Fruit fly (Drosophila melanogaster) whole organism, embryonic: ENCODE data around the gene CG34057.

Source experiments
- Abd-B ChIP-seq: fragments of 200-800 bp; sonication (Bioruptor generic); optimal IDR thresholded peaks from 2 replicates; lab custom pipeline; 2018; ENCODE audit warnings: missing biosample characterization, mild to moderate bottlenecking, missing genetic modification characterization, moderate library complexity
- Asciz ChIP-seq: fragments of 200-800 bp; sonication (Bioruptor generic); optimal IDR thresholded peaks from 2 replicates; lab custom pipeline; 2017; ENCODE audit warnings: missing biosample characterization, mild to moderate bottlenecking, missing genetic modification characterization, missing genetic modification reagents
- Atf6 ChIP-seq: fragments of 200-800 bp; sonication (Bioruptor generic); IDR thresholded peaks from 2 replicates; pipeline ENCODE4 v1.3.6; 2022; ENCODE audit warnings: missing biosample characterization, missing genetic modification characterization
- CG10321 ChIP-seq: fragments of 200-800 bp; sonication (Bioruptor generic); IDR thresholded peaks from 2 replicates; pipeline ENCODE4 v1.3.6; 2022; ENCODE audit warnings: missing biosample characterization, missing genetic modification characterization
- CG13775 ChIP-seq: fragments of 200-800 bp; sonication (Bioruptor generic); optimal IDR thresholded peaks from 3 replicates; lab custom pipeline; 2017; ENCODE audit warnings: missing biosample characterization, mild to moderate bottlenecking, missing genetic modification characterization
- CG15514 ChIP-seq: fragments of 200-800 bp; sonication (Bioruptor generic); optimal IDR thresholded peaks from 3 replicates; lab custom pipeline; 2017; ENCODE audit warnings: missing biosample characterization, missing genetic modification characterization, mild to moderate bottlenecking, moderate library complexity, missing genetic modification reagents
- CG16813 ChIP-seq: fragments of 200-800 bp; sonication (Bioruptor generic); IDR thresholded peaks from 3 replicates; pipeline ENCODE4 v1.3.6; 2022; ENCODE audit warnings: missing biosample characterization, missing genetic modification characterization; ENCODE audit not compliant: partially characterized antibody
- CG17829 ChIP-seq: fragments of 200-800 bp; optimal IDR thresholded peaks from 2 replicates; lab custom pipeline; 2019; ENCODE audit warnings: missing biosample characterization, mild to moderate bottlenecking, missing genetic modification characterization, moderate library complexity
- CG2120 ChIP-seq: fragments of 200-800 bp; sonication (Bioruptor generic); optimal IDR thresholded peaks from 3 replicates; lab custom pipeline; 2016; ENCODE audit warnings: missing biosample characterization, missing genetic modification characterization
- CG2712 ChIP-seq: fragments of 200-800 bp; optimal IDR thresholded peaks from 3 replicates; lab custom pipeline; 2019; ENCODE audit warnings: missing biosample characterization, mild to moderate bottlenecking, missing genetic modification characterization, moderate library complexity
- CG31365 ChIP-seq: fragments of 200-800 bp; sonication (Bioruptor generic); optimal IDR thresholded peaks from 2 replicates; lab custom pipeline; 2018; ENCODE audit warnings: missing biosample characterization, mild to moderate bottlenecking, missing genetic modification characterization
- CG34224 ChIP-seq: fragments of 200-800 bp; sonication (Bioruptor generic); IDR thresholded peaks from 3 replicates; pipeline ENCODE4 v1.3.6; 2022; ENCODE audit warnings: missing biosample characterization, missing genetic modification characterization; ENCODE audit not compliant: partially characterized antibody
- CG3726 ChIP-seq: fragments of 200-800 bp; sonication (Bioruptor generic); IDR thresholded peaks from 3 replicates; pipeline ENCODE4, ENCODE4 v1.3.6; 2022; ENCODE audit warnings: missing biosample characterization, missing genetic modification characterization
- CG3847 ChIP-seq: fragments of 200-800 bp; sonication (Bioruptor generic); IDR thresholded peaks from 2 replicates; pipeline ENCODE4 v1.3.6; 2022; ENCODE audit warnings: missing biosample characterization, missing genetic modification characterization
- CG4707 ChIP-seq: fragments of 200-800 bp; sonication (Bioruptor generic); optimal IDR thresholded peaks from 2 replicates; lab custom pipeline; 2018; ENCODE audit warnings: missing biosample characterization, mild to moderate bottlenecking, missing genetic modification characterization, moderate library complexity
- CG6654 ChIP-seq: fragments of 200-800 bp; sonication (Bioruptor generic); optimal IDR thresholded peaks from 2 replicates; lab custom pipeline; 2017; ENCODE audit warnings: missing biosample characterization, mild to moderate bottlenecking, missing genetic modification characterization
- CG6791 ChIP-seq: fragments of 200-800 bp; sonication (Bioruptor generic); IDR thresholded peaks from 3 replicates; pipeline ENCODE4 v1.3.6; 2022; ENCODE audit warnings: missing biosample characterization, missing genetic modification characterization; ENCODE audit not compliant: partially characterized antibody
- CG8290 ChIP-seq, 3 experiments: fragments of 200-800 bp; sonication (Bioruptor generic); optimal IDR thresholded peaks; 2 replicates each; lab custom pipeline; 2016 to 2019; ENCODE audit warnings: missing biosample characterization in 3 of 3, missing genetic modification characterization in 3 of 3, mild to moderate bottlenecking in 2 of 3, moderate library complexity in 1 of 3
- CG8388 ChIP-seq: fragments of 200-800 bp; sonication (Bioruptor generic); optimal IDR thresholded peaks from 2 replicates; lab custom pipeline; 2019; ENCODE audit warnings: missing biosample characterization, mild to moderate bottlenecking, missing genetic modification characterization, moderate library complexity
- CG8924 ChIP-seq: fragments of 200-800 bp; optimal IDR thresholded peaks from 3 replicates; lab custom pipeline; 2019; ENCODE audit warnings: missing biosample characterization, mild to moderate bottlenecking, missing genetic modification characterization, moderate library complexity
- CHES-1-like ChIP-seq: fragments of 200-800 bp; sonication (Bioruptor generic); optimal IDR thresholded peaks from 2 replicates; lab custom pipeline; 2016; ENCODE audit warnings: missing biosample characterization, missing genetic modification characterization
- CkIIα-i1 ChIP-seq: fragments of 200-800 bp; sonication (Bioruptor generic); IDR thresholded peaks from 2 replicates; pipeline ENCODE4 v1.3.6; 2022; ENCODE audit warnings: missing biosample characterization, missing genetic modification characterization
- Dad ChIP-seq: fragments of 200-800 bp; sonication (Bioruptor generic); optimal IDR thresholded peaks from 3 replicates; lab custom pipeline; 2016; ENCODE audit warnings: missing biosample characterization, missing genetic modification characterization
- Deaf1 ChIP-seq: fragments of 200-800 bp; optimal IDR thresholded peaks from 3 replicates; lab custom pipeline; 2019; ENCODE audit warnings: missing biosample characterization, mild to moderate bottlenecking, missing genetic modification characterization, moderate library complexity
- Dek ChIP-seq: fragments of 200-800 bp; sonication (Bioruptor generic); optimal IDR thresholded peaks from 3 replicates; lab custom pipeline; 2019; ENCODE audit warnings: missing biosample characterization, mild to moderate bottlenecking, missing genetic modification characterization, moderate library complexity
- Fer3 ChIP-seq: fragments of 200-800 bp; sonication (Bioruptor generic); optimal IDR thresholded peaks from 2 replicates; lab custom pipeline; 2018; ENCODE audit warnings: missing biosample characterization, mild to moderate bottlenecking, missing genetic modification characterization, moderate library complexity
- Hand ChIP-seq: fragments of 200-800 bp; sonication (Bioruptor generic); optimal IDR thresholded peaks from 2 replicates; lab custom pipeline; 2017; ENCODE audit warnings: mild to moderate bottlenecking, missing biosample characterization, missing genetic modification reagents, missing genetic modification characterization
- Hr51 ChIP-seq, 2 experiments: fragments of 200-800 bp; sonication (Bioruptor generic); optimal IDR thresholded peaks; 2 replicates in 1 of 2; 3 replicates in 1 of 2; lab custom pipeline; 2016 to 2018; ENCODE audit warnings: missing biosample characterization in 2 of 2, missing genetic modification characterization in 2 of 2, mild to moderate bottlenecking in 1 of 2, moderate library complexity in 1 of 2
- Myb ChIP-seq: fragments of 200-800 bp; sonication (Bioruptor generic); optimal IDR thresholded peaks from 2 replicates; lab custom pipeline; 2016; ENCODE audit warnings: missing biosample characterization, missing genetic modification characterization
- NC2α ChIP-seq: fragments of 200-800 bp; sonication (Bioruptor generic); optimal IDR thresholded peaks from 2 replicates; lab custom pipeline; 2016; ENCODE audit warnings: missing biosample characterization, missing genetic modification characterization
- Optix ChIP-seq: fragments of 200-800 bp; sonication (Bioruptor generic); IDR thresholded peaks from 3 replicates; pipeline ENCODE4 v1.3.6; 2022; ENCODE audit warnings: missing biosample characterization, missing genetic modification characterization
- Rfx ChIP-seq: fragments of 200-800 bp; sonication (Bioruptor generic); IDR thresholded peaks from 2 replicates; pipeline ENCODE4 v1.3.6; 2022; ENCODE audit warnings: missing biosample characterization, missing genetic modification characterization
- Sin3A ChIP-seq: fragments of >200 bp; optimal IDR thresholded peaks from 2 replicates; lab custom pipeline; 2018
- Xbp1 ChIP-seq: fragments of 200-800 bp; sonication (Bioruptor generic); optimal IDR thresholded peaks from 3 replicates; lab custom pipeline; 2016; ENCODE audit warnings: missing biosample characterization, mild to moderate bottlenecking, missing genetic modification characterization
- chinmo ChIP-seq: fragments of 200-800 bp; sonication (Bioruptor generic); IDR thresholded peaks from 4 replicates; pipeline ENCODE4 v1.3.6; 2022; ENCODE audit warnings: missing biosample characterization, missing genetic modification characterization; ENCODE audit not compliant: partially characterized antibody
- fu2 ChIP-seq: fragments of 200-800 bp; sonication (Bioruptor generic); optimal IDR thresholded peaks from 2 replicates; lab custom pipeline; 2016; ENCODE audit warnings: missing biosample characterization, missing genetic modification characterization
- hkb ChIP-seq, 2 experiments: fragments of 200-800 bp in 1 of 2; fragments of >200 bp in 1 of 2; sonication (Bioruptor generic) in 1 of 2; IDR thresholded peaks in 1 of 2; optimal IDR thresholded peaks in 1 of 2; 2 replicates each; pipeline versions ENCODE4 v1.3.6 to Lab custom; 2017 to 2022; ENCODE audit warnings: missing biosample characterization in 1 of 2, missing genetic modification characterization in 1 of 2
- kay ChIP-seq: fragments of 200-800 bp; sonication (Bioruptor generic); optimal IDR thresholded peaks from 2 replicates; lab custom pipeline; 2016; ENCODE audit warnings: missing biosample characterization, missing genetic modification characterization
- lab ChIP-seq: fragments of 200-800 bp; sonication (Bioruptor generic); optimal IDR thresholded peaks from 3 replicates; lab custom pipeline; 2017; ENCODE audit warnings: missing biosample characterization, missing genetic modification characterization, mild to moderate bottlenecking, moderate library complexity, missing genetic modification reagents
- maf-S ChIP-seq: fragments of 200-800 bp; sonication (Bioruptor generic); optimal IDR thresholded peaks from 2 replicates; lab custom pipeline; 2016; ENCODE audit warnings: missing biosample characterization, missing genetic modification characterization
- nom ChIP-seq: fragments of 200-800 bp; sonication (Bioruptor generic); optimal IDR thresholded peaks from 2 replicates; lab custom pipeline; 2017; ENCODE audit warnings: missing biosample characterization, missing genetic modification characterization, mild to moderate bottlenecking, moderate library complexity, missing genetic modification reagents
- oc ChIP-seq: fragments of 200-800 bp; sonication (Bioruptor generic); optimal IDR thresholded peaks from 2 replicates; lab custom pipeline; 2018; ENCODE audit warnings: missing biosample characterization, mild to moderate bottlenecking, missing genetic modification characterization, moderate library complexity
- pzg ChIP-seq: fragments of 200-800 bp; sonication (Bioruptor generic); optimal IDR thresholded peaks from 3 replicates; lab custom pipeline; 2018; ENCODE audit warnings: missing biosample characterization, mild to moderate bottlenecking, missing genetic modification characterization, moderate library complexity
- repo ChIP-seq: fragments of 200-800 bp; sonication (Bioruptor generic); optimal IDR thresholded peaks from 2 replicates; lab custom pipeline; 2016; ENCODE audit warnings: missing biosample characterization, missing genetic modification characterization
- stwl ChIP-seq: fragments of 200-800 bp; sonication (Bioruptor generic); optimal IDR thresholded peaks from 3 replicates; lab custom pipeline; 2018; ENCODE audit warnings: missing biosample characterization, mild to moderate bottlenecking, missing genetic modification characterization, moderate library complexity
- tna ChIP-seq: fragments of 200-800 bp; sonication (Bioruptor generic); IDR thresholded peaks from 2 replicates; pipeline ENCODE4 v1.3.6; 2022; ENCODE audit warnings: missing biosample characterization, missing genetic modification characterization; ENCODE audit not compliant: partially characterized antibody
- trh ChIP-seq: fragments of 200-800 bp; sonication (Bioruptor generic); optimal IDR thresholded peaks from 2 replicates; lab custom pipeline; 2016; ENCODE audit warnings: missing biosample characterization, missing genetic modification characterization
- twi ChIP-seq: fragments of 200-800 bp; optimal IDR thresholded peaks from 2 replicates; lab custom pipeline; 2019; ENCODE audit warnings: missing biosample characterization, mild to moderate bottlenecking, missing genetic modification characterization, moderate library complexity
- zfh1 ChIP-seq: fragments of 200-800 bp; sonication (Bioruptor generic); IDR thresholded peaks from 3 replicates; pipeline ENCODE4 v1.3.6; 2022; ENCODE audit warnings: missing biosample characterization, missing genetic modification characterization
- zfh2 ChIP-seq: fragments of 200-800 bp; sonication (Bioruptor generic); optimal IDR thresholded peaks from 2 replicates; lab custom pipeline; 2016; ENCODE audit warnings: missing biosample characterization, missing genetic modification characterization

CG34057 gene

DNA sequence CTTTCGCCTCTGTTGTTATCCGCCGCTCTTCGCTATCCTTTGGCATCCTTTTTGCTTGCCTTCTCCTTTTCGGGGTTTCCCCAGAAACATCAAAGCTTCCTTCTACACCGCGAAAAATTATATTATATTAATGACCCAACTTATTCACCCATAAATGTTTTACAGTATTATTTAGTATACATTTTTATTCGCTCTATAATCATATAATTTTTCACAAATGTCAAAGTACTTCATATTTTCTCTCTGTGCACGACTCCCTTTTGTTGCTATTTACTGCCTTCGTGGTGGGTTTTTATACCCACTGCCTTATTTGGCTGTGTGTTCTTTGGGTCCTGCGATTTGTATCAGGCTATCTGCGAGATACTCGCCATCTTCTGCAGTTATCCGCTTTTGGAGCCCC lies 20.0 kb downstream of the CG34057 start (continued):
- TF ChIP-seq pzg (no peak), chinmo (GFP tag; lab: Robert Waterston, UW) (no peak), CG2712 (tag; lab: Kevin White, UChicago) (peak; percentile 58), zfh2 (GFP tag; lab: Kevin White, UChicago) (no peak), CG10321 (GFP tag; lab: Robert Waterston, UW) (no peak), maf-S (GFP tag; lab: Kevin White, UChicago) (no peak), Hr51 (GFP tag; optimal IDR thresholded peaks at IDR 0.05; lab: Kevin White, UChicago) (peak in 1 of 2 experiments; percentile 47), Dad (GFP tag; lab: Kevin White, UChicago) (no peak), hkb (optimal IDR thresholded peaks at IDR 0.05; lab: Kevin White, UChicago) (no peak), hkb (GFP tag; IDR thresholded peaks at IDR 0.05; lab: Robert Waterston, UW) (peak; percentile 59), Fer3 (tag; lab: Kevin White, UChicago) (peak; percentile 59), stwl (tag; lab: Kevin White, UChicago) (no peak), CG2120 (peak; percentile 48), twi (tag; lab: Kevin White, UChicago) (no peak), Optix (GFP tag; lab: Robert Waterston, UW) (no peak), CG13775 (GFP tag; lab: Kevin White, UChicago) (no peak), oc (tag; lab: Kevin White, UChicago) (no peak), CG8924 (tag; lab: Kevin White, UChicago) (peak; percentile 4), Dek (peak; percentile 8), CHES-1-like (GFP tag; lab: Kevin White, UChicago) (no peak), repo (GFP tag; lab: Kevin White, UChicago) (no peak), CkIIα-i1 (GFP tag; lab: Robert Waterston, UW) (no peak), Hand (peak; percentile 60), CG34224 (GFP tag; lab: Robert Waterston, UW) (no peak), NC2α (GFP tag; lab: Kevin White, UChicago) (no peak), CG17829 (peak; percentile 35), CG3847 (GFP tag; lab: Robert Waterston, UW) (peak; percentile 6; the same call in 1 of the 2 replicates), CG31365 (no peak), Myb (no peak), CG15514 (no peak), CG4707 (GFP tag; lab: Kevin White, UChicago) (no peak), zfh1 (GFP tag; lab: Robert Waterston, UW) (0 out of 3 replicates have a peak, but pooled peaks have one; percentile 14), Xbp1 (GFP tag; lab: Kevin White, UChicago) (no peak), trh (GFP tag; lab: Kevin White, UChicago) (no peak), nom (GFP tag; lab: Kevin White, UChicago) (no peak), CG6654 (GFP tag; lab: Kevin White, UChicago) (no peak), fu2 (GFP tag; lab: Kevin White, UChicago) (no peak), Rfx (GFP tag; lab: Robert Waterston, UW) (peak; percentile 56), Asciz (GFP tag; lab: Kevin White, UChicago) (no peak), tna (no peak), lab (GFP tag; lab: Kevin White, UChicago) (peak; percentile 2), CG6791 (no peak), Sin3A (no peak), CG3726 (GFP tag; lab: Robert Waterston, UW) (no peak), CG16813 (no peak), Atf6 (GFP tag; lab: Robert Waterston, UW) (no peak), Deaf1 (tag; lab: Kevin White, UChicago) (peak; percentile 9), CG8290 (GFP tag; optimal IDR thresholded peaks at IDR 0.05; lab: Kevin White, UChicago) (no peak), CG8290 (tag; optimal IDR thresholded peaks at IDR 0.05; lab: Kevin White, UChicago) (no peak), kay (GFP tag; lab: Kevin White, UChicago) (no peak), CG8388 (GFP tag; lab: Kevin White, UChicago) (no peak), Abd-B (GFP tag; lab: Kevin White, UChicago) (no peak)
